Fruit fly (Drosophila melanogaster) whole organism, embryonic: Measurements from ENCODE around the gene eIF2Balpha.

Experiments used
- Aef1 ChIP-seq: fragments of 200-800 bp; sonication (Bioruptor generic); IDR thresholded peaks from 3 replicates; pipeline ENCODE4 v1.3.6; 2022; ENCODE audit warnings: missing biosample characterization, missing genetic modification characterization
- Antp ChIP-seq: fragments of 200-800 bp; sonication (Bioruptor generic); optimal IDR thresholded peaks from 3 replicates; lab custom pipeline; 2016; ENCODE audit warnings: missing biosample characterization, missing genetic modification characterization
- Atf6 ChIP-seq: fragments of 200-800 bp; sonication (Bioruptor generic); IDR thresholded peaks from 2 replicates; pipeline ENCODE4 v1.3.6; 2022; ENCODE audit warnings: missing biosample characterization, missing genetic modification characterization
- Bgb ChIP-seq: fragments of 200-800 bp; sonication (Bioruptor generic); IDR thresholded peaks from 2 replicates; pipeline ENCODE4 v1.3.6; 2022; ENCODE audit warnings: missing biosample characterization, missing genetic modification characterization; ENCODE audit not compliant: partially characterized antibody
- CG10209 ChIP-seq: fragments of 200-800 bp; sonication (Bioruptor generic); optimal IDR thresholded peaks from 3 replicates; lab custom pipeline; 2017; ENCODE audit warnings: missing biosample characterization, mild to moderate bottlenecking, missing genetic modification characterization, missing genetic modification reagents
- CG12391 ChIP-seq: fragments of 200-800 bp; sonication (Bioruptor generic); optimal IDR thresholded peaks from 3 replicates; lab custom pipeline; 2018; ENCODE audit warnings: missing biosample characterization, mild to moderate bottlenecking, missing genetic modification characterization, moderate library complexity
- CG13123 ChIP-seq: fragments of 200-800 bp; sonication (Bioruptor generic); optimal IDR thresholded peaks from 2 replicates; lab custom pipeline; 2016; ENCODE audit warnings: missing biosample characterization, missing genetic modification characterization
- CG13296 ChIP-seq: fragments of 200-800 bp; sonication (Bioruptor generic); optimal IDR thresholded peaks from 3 replicates; lab custom pipeline; 2018; ENCODE audit warnings: missing biosample characterization, mild to moderate bottlenecking, missing genetic modification characterization
- CG13624 ChIP-seq: fragments of 200-800 bp; sonication (Bioruptor generic); optimal IDR thresholded peaks from 2 replicates; lab custom pipeline; 2016; ENCODE audit warnings: missing biosample characterization, missing genetic modification characterization
- CG14860 ChIP-seq: fragments of 200-800 bp; sonication (Bioruptor generic); IDR thresholded peaks from 3 replicates; pipeline ENCODE4 v1.3.6; 2022; ENCODE audit warnings: missing biosample characterization, missing genetic modification characterization; ENCODE audit not compliant: partially characterized antibody
- CG17802 ChIP-seq: fragments of 200-800 bp; sonication (Bioruptor generic); optimal IDR thresholded peaks from 2 replicates; lab custom pipeline; 2018; ENCODE audit warnings: missing biosample characterization, mild to moderate bottlenecking, missing genetic modification characterization, moderate library complexity
- CG1792 ChIP-seq: fragments of 200-800 bp; sonication (Bioruptor generic); optimal IDR thresholded peaks from 2 replicates; lab custom pipeline; 2016; ENCODE audit warnings: missing biosample characterization, missing genetic modification characterization
- CG2202 ChIP-seq: fragments of 200-800 bp; sonication (Bioruptor generic); optimal IDR thresholded peaks from 2 replicates; lab custom pipeline; 2018; ENCODE audit warnings: missing biosample characterization, mild to moderate bottlenecking, missing genetic modification characterization
- CG33213 ChIP-seq: fragments of 200-800 bp; sonication (Bioruptor generic); optimal IDR thresholded peaks from 3 replicates; lab custom pipeline; 2016; ENCODE audit warnings: missing biosample characterization, missing genetic modification characterization
- CG42726 ChIP-seq: fragments of 200-800 bp; sonication (Bioruptor generic); IDR thresholded peaks from 2 replicates; pipeline ENCODE4 v1.3.6; 2022; ENCODE audit warnings: missing biosample characterization, missing genetic modification characterization; ENCODE audit not compliant: partially characterized antibody
- CG5245 ChIP-seq: fragments of 200-800 bp; sonication (Bioruptor generic); optimal IDR thresholded peaks from 3 replicates; lab custom pipeline; 2016; ENCODE audit warnings: missing biosample characterization, missing genetic modification characterization
- CG6791 ChIP-seq: fragments of 200-800 bp; sonication (Bioruptor generic); IDR thresholded peaks from 3 replicates; pipeline ENCODE4 v1.3.6; 2022; ENCODE audit warnings: missing biosample characterization, missing genetic modification characterization; ENCODE audit not compliant: partially characterized antibody
- CG8290 ChIP-seq, 3 experiments: fragments of 200-800 bp; sonication (Bioruptor generic); optimal IDR thresholded peaks; 2 replicates each; lab custom pipeline; 2016 to 2019; ENCODE audit warnings: missing biosample characterization in 3 of 3, missing genetic modification characterization in 3 of 3, mild to moderate bottlenecking in 2 of 3, moderate library complexity in 1 of 3
- CG8478 ChIP-seq: fragments of >200 bp; optimal IDR thresholded peaks from 2 replicates; lab custom pipeline; 2018
- CG8924 ChIP-seq: fragments of 200-800 bp; optimal IDR thresholded peaks from 3 replicates; lab custom pipeline; 2019; ENCODE audit warnings: missing biosample characterization, mild to moderate bottlenecking, missing genetic modification characterization, moderate library complexity
- CG9437 ChIP-seq: fragments of 200-800 bp; sonication (Bioruptor generic); optimal IDR thresholded peaks from 2 replicates; lab custom pipeline; 2018; ENCODE audit warnings: missing biosample characterization, mild to moderate bottlenecking, missing genetic modification characterization
- D19A ChIP-seq: fragments of 200-800 bp; optimal IDR thresholded peaks from 3 replicates; lab custom pipeline; 2019; ENCODE audit warnings: missing biosample characterization, mild to moderate bottlenecking, missing genetic modification characterization, moderate library complexity
- Dll ChIP-seq: fragments of 200-800 bp; sonication (Bioruptor generic); IDR thresholded peaks from 4 replicates; pipeline ENCODE4 v1.3.6; 2022; ENCODE audit warnings: missing biosample characterization, missing genetic modification characterization; ENCODE audit not compliant: partially characterized antibody
- Ets65A ChIP-seq: fragments of 200-800 bp; sonication (Bioruptor generic); peaks from one replicate; lab custom pipeline; 2016; ENCODE audit warnings: missing biosample characterization, missing genetic modification characterization
- H2.0 ChIP-seq: fragments of 200-800 bp; sonication (Bioruptor generic); IDR thresholded peaks from 2 replicates; pipeline ENCODE4 v1.3.6; 2022; ENCODE audit warnings: missing biosample characterization, missing genetic modification characterization
- Oaz ChIP-seq: fragments of 200-800 bp; sonication (Bioruptor generic); IDR thresholded peaks from 2 replicates; pipeline ENCODE4 v1.3.6; 2022; ENCODE audit warnings: missing biosample characterization, missing genetic modification characterization
- PHDP ChIP-seq: fragments of 200-800 bp; sonication (Bioruptor generic); optimal IDR thresholded peaks from 3 replicates; lab custom pipeline; 2018; ENCODE audit warnings: missing biosample characterization, mild to moderate bottlenecking, missing genetic modification characterization, moderate library complexity
- Ptx1 ChIP-seq: fragments of 200-800 bp; sonication (Bioruptor generic); IDR thresholded peaks from 2 replicates; pipeline ENCODE4 v1.3.6; 2022; ENCODE audit warnings: missing biosample characterization, missing genetic modification characterization
- TFAM ChIP-seq: fragments of 200-800 bp; sonication (Bioruptor generic); optimal IDR thresholded peaks from 2 replicates; lab custom pipeline; 2017; ENCODE audit warnings: missing biosample characterization, missing genetic modification characterization, inconsistent platforms
- aop ChIP-seq: fragments of 200-800 bp; sonication (Bioruptor generic); IDR thresholded peaks from 2 replicates; pipeline ENCODE4 v1.3.6; 2022; ENCODE audit warnings: missing biosample characterization, missing genetic modification characterization
- cad ChIP-seq: fragments of >200 bp; optimal IDR thresholded peaks from 2 replicates; lab custom pipeline; 2017; ENCODE audit warnings: missing biosample characterization, missing genetic modification characterization
- crp ChIP-seq, 2 experiments: fragments of 200-800 bp; sonication (Bioruptor generic); optimal IDR thresholded peaks; 2 replicates in 1 of 2; 3 replicates in 1 of 2; lab custom pipeline; 2017; ENCODE audit warnings: missing biosample characterization in 2 of 2, missing genetic modification characterization in 2 of 2, mild to moderate bottlenecking in 1 of 2, moderate library complexity in 1 of 2
- gfzf ChIP-seq: fragments of 200-800 bp; sonication (Bioruptor generic); optimal IDR thresholded peaks from 2 replicates; lab custom pipeline; 2016; ENCODE audit warnings: missing biosample characterization, mild to moderate bottlenecking, missing genetic modification characterization, moderate library complexity
- grau ChIP-seq: fragments of 200-800 bp; optimal IDR thresholded peaks from 3 replicates; lab custom pipeline; 2019; ENCODE audit warnings: missing biosample characterization, mild to moderate bottlenecking, missing genetic modification characterization, moderate library complexity
- gsb-n ChIP-seq: fragments of 200-800 bp; sonication (Bioruptor generic); optimal IDR thresholded peaks from 3 replicates; lab custom pipeline; 2018; ENCODE audit warnings: missing biosample characterization, mild to moderate bottlenecking, missing genetic modification characterization
- ham ChIP-seq: fragments of 200-800 bp; sonication (Bioruptor generic); IDR thresholded peaks from 2 replicates; pipeline ENCODE4 v1.3.6; 2022; ENCODE audit warnings: missing biosample characterization, missing genetic modification characterization
- hb ChIP-seq: fragments of 200-800 bp; sonication (Bioruptor generic); IDR thresholded peaks from 3 replicates; pipeline ENCODE4 v1.3.6; 2022; ENCODE audit warnings: missing biosample characterization, missing genetic modification characterization; ENCODE audit not compliant: partially characterized antibody
- jing ChIP-seq: fragments of 200-800 bp; sonication (Bioruptor generic); optimal IDR thresholded peaks from 2 replicates; lab custom pipeline; 2018; ENCODE audit warnings: missing biosample characterization, mild to moderate bottlenecking, missing genetic modification characterization
- lilli ChIP-seq: fragments of 200-800 bp; sonication (Bioruptor generic); optimal IDR thresholded peaks from 3 replicates; lab custom pipeline; 2016; ENCODE audit warnings: missing biosample characterization, missing genetic modification characterization
- nau ChIP-seq: fragments of 200-800 bp; sonication (Bioruptor generic); optimal IDR thresholded peaks from 3 replicates; lab custom pipeline; 2017; ENCODE audit warnings: missing biosample characterization, mild to moderate bottlenecking, missing genetic modification characterization, missing genetic modification reagents
- nmo ChIP-seq: fragments of 200-800 bp; sonication (Bioruptor generic); optimal IDR thresholded peaks from 2 replicates; lab custom pipeline; 2018; ENCODE audit warnings: missing biosample characterization, mild to moderate bottlenecking, missing genetic modification characterization, moderate library complexity
- pb ChIP-seq: fragments of 200-800 bp; sonication (Bioruptor generic); optimal IDR thresholded peaks from 3 replicates; lab custom pipeline; 2016; ENCODE audit warnings: missing biosample characterization, missing genetic modification characterization
- peb ChIP-seq: fragments of 200-800 bp; sonication (Bioruptor generic); IDR thresholded peaks from 2 replicates; pipeline ENCODE4 v1.3.6; 2022; ENCODE audit warnings: missing biosample characterization, missing genetic modification characterization
- scrt ChIP-seq: fragments of 200-800 bp; sonication (Bioruptor generic); optimal IDR thresholded peaks from 2 replicates; lab custom pipeline; 2018; ENCODE audit warnings: missing biosample characterization, mild to moderate bottlenecking, missing genetic modification characterization, moderate library complexity
- sima ChIP-seq: fragments of 200-800 bp; sonication (Bioruptor generic); optimal IDR thresholded peaks from 2 replicates; lab custom pipeline; 2016; ENCODE audit warnings: missing biosample characterization, missing genetic modification characterization
- slbo ChIP-seq: fragments of 200-800 bp; sonication (Bioruptor generic); IDR thresholded peaks from 2 replicates; pipeline ENCODE4 v1.3.6; 2022; ENCODE audit warnings: missing biosample characterization, missing genetic modification characterization
- ssp ChIP-seq: fragments of 200-800 bp; sonication (Bioruptor generic); IDR thresholded peaks from 2 replicates; pipeline ENCODE4 v1.3.6; 2022; ENCODE audit warnings: missing biosample characterization, missing genetic modification characterization
- ttk ChIP-seq: fragments of 200-800 bp; sonication (Bioruptor generic); IDR thresholded peaks from 2 replicates; pipeline ENCODE4 v2.1.2; 2022; ENCODE audit warnings: missing biosample characterization, missing genetic modification characterization
- vnd ChIP-seq: fragments of 200-800 bp; sonication (Bioruptor generic); IDR thresholded peaks from 3 replicates; pipeline ENCODE4 v1.3.6; 2022; ENCODE audit warnings: missing biosample characterization, missing genetic modification characterization; ENCODE audit not compliant: partially characterized antibody
- yki ChIP-seq: fragments of >200 bp; optimal IDR thresholded peaks from 3 replicates; lab custom pipeline; 2018
- zen2 ChIP-seq: fragments of 200-800 bp; sonication (Bioruptor generic); IDR thresholded peaks from 3 replicates; pipeline ENCODE4 v1.3.6; 2022; ENCODE audit warnings: missing biosample characterization, missing genetic modification characterization; ENCODE audit not compliant: partially characterized antibody

Gene eIF2Balpha

DNA sequence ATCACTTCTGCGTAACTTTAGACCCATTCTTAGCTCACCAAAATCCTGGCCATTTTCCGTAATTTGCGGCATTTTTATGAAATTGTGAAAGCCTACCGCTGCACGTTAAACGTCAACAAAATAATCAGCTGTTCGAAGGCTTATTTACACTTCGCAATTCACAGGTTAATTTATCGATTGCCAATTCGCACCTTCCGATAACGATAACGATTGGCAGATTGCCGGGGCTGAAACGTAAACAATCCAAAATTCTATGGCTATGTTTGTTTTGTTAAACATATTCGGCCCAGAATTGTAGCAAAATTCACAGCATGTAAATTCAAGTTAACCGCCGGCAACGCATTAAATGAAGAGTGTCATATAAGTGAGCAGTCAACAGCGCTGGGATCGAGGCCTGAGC, at the start of gene eIF2Balpha, which contains the start of gene Vps13B:
eIF2Balpha (minus strand) TSS at position 133 of the 400 bp plus-strand sequence.
Vps13B (plus strand) TSS at position 223 of the 400 bp plus-strand sequence.
- peak; percentile 99 for TF ChIP-seq CG6791 (GFP tag; lab: Robert Waterston, UW)
- TF ChIP-seq ham, result no peak
- peak; percentile 83 for TF ChIP-seq Dll (GFP tag; lab: Robert Waterston, UW)
- no peak for TF ChIP-seq lilli (GFP tag; lab: Kevin White, UChicago)
- TF ChIP-seq jing (GFP tag; lab: Kevin White, UChicago), result no peak
- peak; percentile 53; the same call in 1 of the 3 replicates for TF ChIP-seq vnd (GFP tag; lab: Robert Waterston, UW)
- peak; percentile 100 for TF ChIP-seq zen2 (GFP tag; lab: Robert Waterston, UW)
- TF ChIP-seq CG42726 (GFP tag; lab: Robert Waterston, UW), result peak; percentile 65; the same call in 1 of the 2 replicates
- TF ChIP-seq Atf6 (GFP tag; lab: Robert Waterston, UW), result 0 out of 2 replicates have a peak, but pooled peaks have one; percentile 33
- TF ChIP-seq hb (GFP tag; lab: Robert Waterston, UW), result peak; percentile 78
- TF ChIP-seq sima, result no peak
- TF ChIP-seq Bgb (GFP tag; lab: Robert Waterston, UW), result peak; percentile 95
- no peak for TF ChIP-seq CG13296 (GFP tag; lab: Kevin White, UChicago)
- no peak for TF ChIP-seq CG12391 (tag; lab: Kevin White, UChicago)
- no peak for TF ChIP-seq aop (GFP tag; lab: Robert Waterston, UW)
- no peak for TF ChIP-seq Ets65A (GFP tag; lab: Kevin White, UChicago)
- TF ChIP-seq CG2202 (tag; lab: Kevin White, UChicago), result no peak
- no peak for TF ChIP-seq scrt (GFP tag; lab: Kevin White, UChicago)
- no peak for TF ChIP-seq CG13123 (GFP tag; lab: Kevin White, UChicago)
- peak; percentile 49 for TF ChIP-seq CG9437 (GFP tag; lab: Kevin White, UChicago)
- TF ChIP-seq nmo, result no peak
- TF ChIP-seq CG17802 (tag; lab: Kevin White, UChicago), result no peak
- no peak for TF ChIP-seq slbo
- TF ChIP-seq Antp (GFP tag; lab: Kevin White, UChicago), result no peak
- 0 out of 2 replicates have a peak, but pooled peaks have one; percentile 39 for TF ChIP-seq Oaz
- TF ChIP-seq Aef1 (GFP tag; lab: Robert Waterston, UW), result no peak
- no peak for TF ChIP-seq D19A (tag; lab: Kevin White, UChicago)
- TF ChIP-seq grau (tag; lab: Kevin White, UChicago), result no peak
- TF ChIP-seq PHDP, result no peak
- no peak for TF ChIP-seq Ptx1 (GFP tag; lab: Robert Waterston, UW)
- TF ChIP-seq ttk (GFP tag; lab: Robert Waterston, UW), result no peak
- TF ChIP-seq ssp (GFP tag; lab: Robert Waterston, UW), result 0 out of 2 replicates have a peak, but pooled peaks have one; percentile 7
- no peak for TF ChIP-seq CG8924 (tag; lab: Kevin White, UChicago)
- peak; percentile 63 for TF ChIP-seq CG14860 (GFP tag; lab: Robert Waterston, UW)
- no peak for TF ChIP-seq TFAM (GFP tag; lab: Kevin White, UChicago)
- TF ChIP-seq crp (GFP tag; optimal IDR thresholded peaks at IDR 0.05; lab: Kevin White, UChicago), result peak in 1 of 2 experiments; percentile 87
- no peak for TF ChIP-seq CG33213 (GFP tag; lab: Kevin White, UChicago)
- TF ChIP-seq cad, result no peak
- TF ChIP-seq CG1792 (GFP tag; lab: Kevin White, UChicago), result no peak
- TF ChIP-seq gfzf (GFP tag; lab: Kevin White, UChicago), result peak; percentile 18
- no peak for TF ChIP-seq peb (GFP tag; lab: Robert Waterston, UW)
- peak; percentile 32; the same call in 1 of the 2 replicates for TF ChIP-seq H2.0 (GFP tag; lab: Robert Waterston, UW)
- no peak for TF ChIP-seq pb (GFP tag; lab: Kevin White, UChicago)
- TF ChIP-seq CG10209 (GFP tag; lab: Kevin White, UChicago), result no peak
- TF ChIP-seq nau, result no peak
- TF ChIP-seq CG5245, result no peak
- TF ChIP-seq CG8478 (lab: Kevin White, UChicago), result no peak
- TF ChIP-seq gsb-n, result no peak
- TF ChIP-seq yki (lab: Kevin White, UChicago), result no peak
- no peak for TF ChIP-seq CG8290 (GFP tag; optimal IDR thresholded peaks at IDR 0.05; lab: Kevin White, UChicago)
- no peak for TF ChIP-seq CG8290 (tag; optimal IDR thresholded peaks at IDR 0.05; lab: Kevin White, UChicago)
- no peak for TF ChIP-seq CG13624 (GFP tag; lab: Kevin White, UChicago)
